Worm (Caenorhabditis elegans) whole organism, L3 larva: Measurements from ENCODE around the gene ten-1.

Experiments
- ceh-28 ChIP-seq: fragments of 150-350 bp; optimal IDR thresholded peaks from 2 replicates; lab custom pipeline; 2014; ENCODE audit warnings: missing biosample characterization, missing genetic modification reagents, missing genetic modification characterization
- ceh-82 ChIP-seq: fragments of 150-350 bp; optimal IDR thresholded peaks from 2 replicates; lab custom pipeline; 2014; ENCODE audit warnings: missing biosample characterization, missing genetic modification characterization
- elt-2 ChIP-seq: sonication (generic microtip); optimal IDR thresholded peaks from 2 replicates; lab custom pipeline; 2016; ENCODE audit warnings: missing genetic modification reagents, mild to moderate bottlenecking, missing genetic modification characterization, missing compliant biosample characterization
- lsy-12 ChIP-seq: sonication (generic microtip); optimal IDR thresholded peaks from 2 replicates; lab custom pipeline; 2016; ENCODE audit warnings: mild to moderate bottlenecking, missing genetic modification characterization, missing compliant biosample characterization
- nhr-11 ChIP-seq: fragments of 150-350 bp; optimal IDR thresholded peaks from 2 replicates; lab custom pipeline; 2014; ENCODE audit warnings: missing biosample characterization, missing genetic modification characterization
- nhr-12 ChIP-seq: fragments of 150-350 bp; optimal IDR thresholded peaks from 2 replicates; lab custom pipeline; 2014; ENCODE audit warnings: missing biosample characterization, missing genetic modification characterization
- nhr-237 ChIP-seq: fragments of 150-350 bp; optimal IDR thresholded peaks from 2 replicates; lab custom pipeline; 2014; ENCODE audit warnings: missing biosample characterization, missing genetic modification characterization
- pha-4 ChIP-seq: fragments of 150-350 bp; optimal IDR thresholded peaks from 2 replicates; lab custom pipeline; 2014; ENCODE audit warnings: missing biosample characterization, missing genetic modification reagents, missing genetic modification characterization
- snpc-4 ChIP-seq: fragments of 150-350 bp; optimal IDR thresholded peaks from 2 replicates; lab custom pipeline; 2014; ENCODE audit warnings: missing biosample characterization, missing genetic modification characterization
- zag-1 ChIP-seq: fragments of 150-350 bp; optimal IDR thresholded peaks from 2 replicates; lab custom pipeline; 2014; ENCODE audit warnings: missing biosample characterization, missing genetic modification characterization
- ztf-11 ChIP-seq: fragments of 150-350 bp; optimal IDR thresholded peaks from 2 replicates; lab custom pipeline; 2014; ENCODE audit warnings: missing biosample characterization, missing genetic modification characterization

DNA sequence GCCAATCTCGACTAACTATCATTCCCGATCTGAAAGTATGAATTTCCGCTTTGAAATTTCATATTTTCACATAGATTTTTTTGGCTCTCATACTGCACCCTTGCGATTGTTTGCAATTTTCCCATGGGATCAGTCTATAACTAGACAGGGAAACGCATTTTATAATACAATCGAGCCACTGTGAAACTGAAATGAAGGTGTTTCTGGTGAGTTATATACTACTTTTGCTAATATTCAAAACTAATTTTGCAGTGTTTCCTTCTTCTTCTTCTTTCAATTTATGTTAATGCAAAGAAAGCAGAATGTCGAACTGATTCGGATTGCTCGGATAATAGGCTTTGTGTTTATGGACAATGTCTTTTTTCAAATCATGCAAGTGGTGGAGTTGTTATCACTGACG is 65.2 kb downstream of the ten-1 start:
- no peak for TF ChIP-seq nhr-237
- TF ChIP-seq nhr-12 (tag; lab: Kevin White, UChicago): no peak
- no peak for TF ChIP-seq ztf-11
- TF ChIP-seq ceh-82 (tag; lab: Kevin White, UChicago): no peak
- TF ChIP-seq lsy-12 (tag; lab: Kevin White, UChicago): no peak
- no peak for TF ChIP-seq zag-1
- no peak for TF ChIP-seq nhr-11 (tag; lab: Kevin White, UChicago)
- TF ChIP-seq pha-4 (tag; lab: Kevin White, UChicago): no peak
- TF ChIP-seq elt-2 (tag; lab: Kevin White, UChicago): no peak
- TF ChIP-seq snpc-4 (tag; lab: Kevin White, UChicago): no peak
- TF ChIP-seq ceh-28 (tag; lab: Kevin White, UChicago): no peak
